Worm (Caenorhabditis elegans): ENCODE measurements around the gene C06B8.7.

Gene C06B8.7

ce11 chrV:15505068-15505467 lies 6.5 kb downstream of the C06B8.7 start (continued):
- TF ChIP-seq rec-8 (tag; optimal IDR thresholded peaks at IDR 0.05) (no peak), sea-2 (GFP tag; IDR thresholded peaks at IDR 0.05) (no peak), attf-3 (GFP tag; conservative IDR thresholded peaks at IDR 0.05) (no peak), F22D6.2 (tag; optimal IDR thresholded peaks at IDR 0.05) (no peak), lin-26 (GFP tag; IDR thresholded peaks at IDR 0.05) (peak; percentile 85), gei-17 (GFP tag; optimal IDR thresholded peaks at IDR 0.05) (no peak), lin-35 (GFP tag; optimal IDR thresholded peaks at IDR 0.05) (no peak), T26A5.8 (tag; optimal IDR thresholded peaks at IDR 0.05) (no peak), B0261.1 (tag; optimal IDR thresholded peaks at IDR 0.05) (peak; percentile 85), madf-6 (GFP tag; IDR thresholded peaks at IDR 0.05) (no peak), lag-1 (GFP tag; IDR thresholded peaks at IDR 0.05) (no peak), let-526 (GFP tag; IDR thresholded peaks at IDR 0.05) (no peak), ceh-40 (GFP tag; IDR thresholded peaks at IDR 0.05) (no peak), T07F8.4 (tag; optimal IDR thresholded peaks at IDR 0.05) (no peak), snpc-4 (GFP tag; optimal IDR thresholded peaks at IDR 0.05) (peak; percentile 75), snpc-4 (tag; optimal IDR thresholded peaks at IDR 0.05) (peak in 3 of 4 experiments; percentile 34 to 73 (median 41)), ztf-25 (GFP tag; IDR thresholded peaks at IDR 0.05) (no peak), snpc-1.3 (tag; optimal IDR thresholded peaks at IDR 0.05; ENCODE audit: insufficient read depth) (no peak), cebp-1 (GFP tag; IDR thresholded peaks at IDR 0.05) (peak; percentile 44; the same call in 1 of the 2 replicates), cebp-1 (tag; optimal IDR thresholded peaks at IDR 0.05) (no peak), repo-1 (tag; optimal IDR thresholded peaks at IDR 0.05) (no peak), bed-1 (GFP tag; IDR thresholded peaks at IDR 0.05) (no peak), Y53F4B.3 (GFP tag; IDR thresholded peaks at IDR 0.05) (no peak), hmg-20 (GFP tag; IDR thresholded peaks at IDR 0.05) (no peak), egl-44 (GFP tag; IDR thresholded peaks at IDR 0.05) (no peak), F23B12.7 (tag; optimal IDR thresholded peaks at IDR 0.05; ENCODE audit: insufficient read depth) (no peak), akir-1 (GFP tag; optimal IDR thresholded peaks at IDR 0.05) (no peak), mes-4 (tag; optimal IDR thresholded peaks at IDR 0.05) (no peak), zim-3 (tag; optimal IDR thresholded peaks at IDR 0.05) (no peak), F33H1.4 (GFP tag; IDR thresholded peaks at IDR 0.05) (peak; percentile 32; the same call in 1 of the 2 replicates), zfh-2 (GFP tag; conservative IDR thresholded peaks at IDR 0.05) (no peak; the same call in 1 of the 2 replicates), die-1 (tag; optimal IDR thresholded peaks at IDR 0.05) (peak; percentile 31), lsy-27 (tag; optimal IDR thresholded peaks at IDR 0.05; ENCODE audit: borderline replicate concordance, insufficient read depth) (no peak), rcor-1 (GFP tag; IDR thresholded peaks at IDR 0.05) (no peak), pbrm-1 (GFP tag; IDR thresholded peaks at IDR 0.05) (peak; percentile 62; the same call in 1 of the 2 replicates), somi-1 (GFP tag; optimal IDR thresholded peaks at IDR 0.05) (peak; percentile 10), rpc-1 (optimal IDR thresholded peaks at IDR 0.05) (peak; percentile 76), rpc-1 (tag; optimal IDR thresholded peaks at IDR 0.05) (peak; percentile 83), ekl-4 (GFP tag; IDR thresholded peaks at IDR 0.05) (0 out of 2 replicates have a peak, but pooled peaks have one; percentile 15), ztf-6 (GFP tag; IDR thresholded peaks at IDR 0.05) (no peak), let-607 (tag; optimal IDR thresholded peaks at IDR 0.05) (peak in 1 of 2 experiments; percentile 14), Y67H2A.10 (GFP tag; conservative IDR thresholded peaks at IDR 0.05) (no peak), attf-5 (GFP tag; optimal IDR thresholded peaks at IDR 0.05) (peak; percentile 7), xnd-1 (tag; optimal IDR thresholded peaks at IDR 0.05) (no peak)
